Worm (Caenorhabditis elegans) whole organism, L2 larva: ENCODE measurements around the gene T13G4.4.

Experiments
- F13H6.1 ChIP-seq: sonication (generic microtip); optimal IDR thresholded peaks from 2 replicates; lab custom pipeline; 2016; ENCODE audit warnings: missing genetic modification characterization, missing compliant biosample characterization
- R02D3.7 ChIP-seq: fragments of 150-350 bp; optimal IDR thresholded peaks from 2 replicates; lab custom pipeline; 2014; ENCODE audit warnings: missing biosample characterization, missing genetic modification characterization
- Y55F3AM.14 ChIP-seq: fragments of 200-800 bp; sonication (Bioruptor generic); optimal IDR thresholded peaks from 2 replicates; lab custom pipeline; 2018; ENCODE audit warnings: mild to moderate bottlenecking, missing genetic modification characterization, missing compliant biosample characterization
- ZK546.5 ChIP-seq: sonication (generic microtip); optimal IDR thresholded peaks from 2 replicates; lab custom pipeline; 2017; ENCODE audit warnings: missing biosample characterization, missing genetic modification characterization
- aly-2 ChIP-seq: fragments of 150-350 bp; optimal IDR thresholded peaks from 2 replicates; lab custom pipeline; 2014; ENCODE audit warnings: missing biosample characterization, missing genetic modification characterization
- ama-1 ChIP-seq: fragments of 150-350 bp; optimal IDR thresholded peaks from 2 replicates; lab custom pipeline; 2018; ENCODE audit warnings: inconsistent platforms
- blmp-1 ChIP-seq: sonication (generic microtip); optimal IDR thresholded peaks from 2 replicates; lab custom pipeline; 2017; ENCODE audit warnings: missing genetic modification characterization, mild to moderate bottlenecking, missing compliant biosample characterization, antibody characterized with exemption, moderate library complexity; ENCODE audit not compliant: insufficient read depth
- ceh-16 ChIP-seq: fragments of 150-350 bp; optimal IDR thresholded peaks from 2 replicates; lab custom pipeline; 2014; ENCODE audit warnings: missing biosample characterization, missing genetic modification characterization
- ceh-82 ChIP-seq: fragments of 150-350 bp; optimal IDR thresholded peaks from 2 replicates; lab custom pipeline; 2014; ENCODE audit warnings: missing biosample characterization, missing genetic modification characterization
- crh-2 ChIP-seq: sonication (generic microtip); optimal IDR thresholded peaks from 2 replicates; lab custom pipeline; 2017; ENCODE audit warnings: missing biosample characterization, missing genetic modification characterization
- elt-3 ChIP-seq: sonication (generic microtip); optimal IDR thresholded peaks from 2 replicates; lab custom pipeline; 2017; ENCODE audit warnings: missing biosample characterization, missing genetic modification characterization
- fos-1 ChIP-seq: fragments of 150-350 bp; optimal IDR thresholded peaks from 2 replicates; lab custom pipeline; 2014; ENCODE audit warnings: missing biosample characterization, missing genetic modification characterization
- lin-13 ChIP-seq: fragments of 150-350 bp; optimal IDR thresholded peaks from 2 replicates; lab custom pipeline; 2014; ENCODE audit warnings: missing biosample characterization, missing genetic modification reagents, missing genetic modification characterization
- lin-39 ChIP-seq: fragments of 150-350 bp; optimal IDR thresholded peaks from 2 replicates; lab custom pipeline; 2014; ENCODE audit warnings: missing biosample characterization, missing genetic modification reagents, missing genetic modification characterization
- lsy-2 ChIP-seq, 2 experiments: fragments of 150-350 bp in 1 of 2; sonication (generic microtip) in 1 of 2; optimal IDR thresholded peaks; 2 replicates each; lab custom pipeline; 2014 to 2017; ENCODE audit warnings: missing biosample characterization in 2 of 2, missing genetic modification characterization in 2 of 2
- mab-5 ChIP-seq: fragments of 150-350 bp; optimal IDR thresholded peaks from 2 replicates; lab custom pipeline; 2014; ENCODE audit warnings: missing biosample characterization, missing genetic modification characterization
- mbf-1 ChIP-seq: sonication (generic microtip); optimal IDR thresholded peaks from 2 replicates; lab custom pipeline; 2017; ENCODE audit warnings: missing biosample characterization, missing genetic modification characterization
- mdl-1 ChIP-seq, 2 experiments: fragments of 150-350 bp in 1 of 2; sonication (generic microtip) in 1 of 2; optimal IDR thresholded peaks; 2 replicates each; lab custom pipeline; 2017; ENCODE audit warnings: missing biosample characterization in 2 of 2, missing genetic modification characterization in 2 of 2
- nhr-10 ChIP-seq: sonication (generic microtip); optimal IDR thresholded peaks from 2 replicates; lab custom pipeline; 2017; ENCODE audit warnings: missing biosample characterization, missing genetic modification characterization
- nhr-11 ChIP-seq: fragments of 150-350 bp; optimal IDR thresholded peaks from 2 replicates; lab custom pipeline; 2014; ENCODE audit warnings: missing biosample characterization, missing genetic modification characterization
- nhr-129 ChIP-seq: fragments of 150-350 bp; optimal IDR thresholded peaks from 2 replicates; lab custom pipeline; 2014; ENCODE audit warnings: missing biosample characterization, missing genetic modification characterization
- nhr-23 ChIP-seq: fragments of 150-350 bp; optimal IDR thresholded peaks from 2 replicates; lab custom pipeline; 2014; ENCODE audit warnings: missing biosample characterization, missing genetic modification reagents, missing genetic modification characterization
- nhr-25 ChIP-seq: fragments of 150-350 bp; sonication (generic microtip); optimal IDR thresholded peaks from 3 replicates; lab custom pipeline; 2014; ENCODE audit warnings: missing biosample characterization, missing genetic modification characterization
- nhr-6 ChIP-seq: fragments of 150-350 bp; optimal IDR thresholded peaks from 2 replicates; lab custom pipeline; 2014; ENCODE audit warnings: missing biosample characterization, missing genetic modification characterization
- nhr-77 ChIP-seq: fragments of 150-350 bp; optimal IDR thresholded peaks from 2 replicates; lab custom pipeline; 2014; ENCODE audit warnings: missing biosample characterization, missing genetic modification characterization
- peb-1 ChIP-seq: fragments of 150-350 bp; optimal IDR thresholded peaks from 2 replicates; lab custom pipeline; 2014; ENCODE audit warnings: missing biosample characterization, missing genetic modification characterization
- sem-4 ChIP-seq: fragments of 150-350 bp; optimal IDR thresholded peaks from 2 replicates; lab custom pipeline; 2014; ENCODE audit warnings: missing biosample characterization, missing genetic modification reagents, missing genetic modification characterization
- sma-3 ChIP-seq: sonication (generic microtip); optimal IDR thresholded peaks from 2 replicates; lab custom pipeline; 2016; ENCODE audit warnings: missing genetic modification reagents, missing genetic modification characterization, missing compliant biosample characterization
- sma-9 ChIP-seq, 2 experiments: fragments of 150-350 bp in 1 of 2; sonication (generic microtip) in 1 of 2; optimal IDR thresholded peaks; 2 replicates each; lab custom pipeline; 2014 to 2016; ENCODE audit warnings: missing genetic modification characterization in 2 of 2, mild to moderate bottlenecking in 1 of 2, missing biosample characterization in 1 of 2, missing compliant biosample characterization in 1 of 2, missing genetic modification reagents in 1 of 2, moderate library complexity in 1 of 2
- snpc-4 ChIP-seq: fragments of 150-350 bp; optimal IDR thresholded peaks from 2 replicates; lab custom pipeline; 2014; ENCODE audit warnings: missing biosample characterization, missing genetic modification characterization
- unc-39 ChIP-seq: fragments of 150-350 bp; optimal IDR thresholded peaks from 2 replicates; lab custom pipeline; 2014; ENCODE audit warnings: missing biosample characterization, missing genetic modification characterization
- unc-55 ChIP-seq: fragments of 150-350 bp; sonication (generic microtip); optimal IDR thresholded peaks from 3 replicates; lab custom pipeline; 2014; ENCODE audit warnings: missing biosample characterization, missing genetic modification reagents, missing genetic modification characterization
- zag-1 ChIP-seq: fragments of 150-350 bp; optimal IDR thresholded peaks from 2 replicates; lab custom pipeline; 2014; ENCODE audit warnings: missing biosample characterization, missing genetic modification characterization
- ztf-1 ChIP-seq: fragments of 200-800 bp; sonication (Bioruptor generic); conservative IDR thresholded peaks from 2 replicates; pipeline ENCODE4 v1.3.6; 2022; ENCODE audit warnings: missing genetic modification characterization, missing compliant biosample characterization
- ztf-4 ChIP-seq: fragments of 150-350 bp; optimal IDR thresholded peaks from 2 replicates; lab custom pipeline; 2014; ENCODE audit warnings: missing biosample characterization, missing genetic modification characterization

T13G4.4 gene

DNA sequence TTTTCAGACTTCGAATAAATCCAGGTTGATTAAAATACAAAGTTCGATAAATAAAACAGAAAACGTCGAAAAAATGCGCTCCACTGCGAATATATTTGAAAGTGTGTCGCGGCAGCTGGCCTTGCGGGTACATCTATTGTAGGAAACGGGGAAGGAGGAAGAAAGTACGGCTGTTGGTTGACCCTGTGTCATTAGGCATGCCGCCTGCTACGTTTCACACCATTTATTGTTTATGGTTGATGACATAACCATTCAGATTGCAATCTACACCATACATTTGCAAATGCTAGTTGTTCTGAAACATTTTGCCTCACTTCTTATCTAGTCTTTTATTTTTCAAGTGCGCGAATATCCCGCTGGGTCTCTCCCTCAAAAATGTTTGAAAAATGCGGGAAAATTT, at the start of gene T13G4.4:
TSS of gene T13G4.4 (minus strand) at position 97 of the 400 bp plus-strand sequence.
- TF ChIP-seq nhr-25 (tag; lab: Kevin White, UChicago), result peak; percentile 22
- TF ChIP-seq nhr-23 (tag; lab: Kevin White, UChicago), result no peak

DNA sequence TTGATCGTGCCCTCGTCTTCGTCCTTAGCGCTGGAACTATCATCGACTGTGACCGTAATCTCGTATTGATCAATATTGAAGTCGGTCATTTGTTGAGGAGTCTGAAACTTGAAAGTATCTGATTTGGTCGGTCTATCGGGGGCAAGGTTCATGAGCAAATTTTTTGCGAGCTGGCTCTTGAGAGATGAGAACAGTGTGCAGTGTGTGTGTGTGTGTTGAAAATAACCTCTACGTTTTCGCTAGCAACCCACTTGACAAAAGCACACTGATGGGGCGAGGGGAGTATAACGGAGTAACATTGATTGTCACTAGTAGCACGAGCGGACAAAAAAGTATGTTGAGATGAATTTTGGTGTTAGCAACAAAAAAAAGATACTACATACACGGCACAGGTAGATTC, 47.3 kb upstream of the T13G4.4 start, which contains the start of gene C25G6.3:
TSS of gene C25G6.3 (minus strand) at position 101 of the 400 bp plus-strand sequence.
- TF ChIP-seq sma-9 (GFP tag; optimal IDR thresholded peaks at IDR 0.05; lab: Kevin White, UChicago), result no peak
- TF ChIP-seq sma-9 (tag; optimal IDR thresholded peaks at IDR 0.05; lab: Kevin White, UChicago), result no peak
- TF ChIP-seq F13H6.1 (tag; lab: Kevin White, UChicago), result no peak
- TF ChIP-seq mab-5 (tag; lab: Kevin White, UChicago), result no peak
- TF ChIP-seq peb-1 (tag; lab: Kevin White, UChicago), result no peak
- no peak for TF ChIP-seq lin-39 (tag; lab: Kevin White, UChicago)
- TF ChIP-seq ama-1 (lab: Kevin White, UChicago), result no peak
- TF ChIP-seq ZK546.5, result no peak
- no peak for TF ChIP-seq zag-1 (tag; lab: Kevin White, UChicago)
- no peak for TF ChIP-seq fos-1
- TF ChIP-seq elt-3 (tag; lab: Kevin White, UChicago), result no peak
- no peak for TF ChIP-seq nhr-10
- no peak for TF ChIP-seq crh-2 (tag; lab: Kevin White, UChicago)
- no peak for TF ChIP-seq ztf-4 (tag; lab: Kevin White, UChicago)
- no peak for TF ChIP-seq snpc-4
- no peak for TF ChIP-seq mdl-1 (tag; optimal IDR thresholded peaks at IDR 0.05; lab: Kevin White, UChicago)
- TF ChIP-seq aly-2, result no peak
- TF ChIP-seq, all 48 proteins: peak for 0

DNA sequence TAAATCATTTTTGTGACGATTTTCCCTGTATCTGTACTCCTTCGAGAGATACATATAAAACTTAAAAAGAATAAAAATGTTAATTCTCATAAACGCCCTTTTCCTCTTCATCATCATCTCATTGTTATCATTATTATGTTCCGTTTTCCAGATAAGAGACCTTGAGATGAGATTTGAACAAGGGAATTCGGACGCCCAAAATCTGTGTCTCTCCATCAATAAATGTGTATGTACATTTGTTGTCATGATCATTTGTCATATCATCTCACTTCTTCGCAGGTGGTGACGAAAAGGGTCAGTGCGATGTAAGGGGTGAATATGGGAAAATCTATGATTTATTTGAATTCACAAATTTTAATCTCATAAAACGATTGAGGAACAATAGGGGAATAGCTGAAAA, 40.6 kb upstream of the T13G4.4 start:
- TF ChIP-seq ztf-4 (tag; lab: Kevin White, UChicago), result no peak
- no peak for TF ChIP-seq ceh-82
- no peak for TF ChIP-seq nhr-11 (tag; lab: Kevin White, UChicago)
- TF ChIP-seq F13H6.1 (tag; lab: Kevin White, UChicago), result no peak
- no peak for TF ChIP-seq nhr-77
- no peak for TF ChIP-seq lsy-2 (tag; optimal IDR thresholded peaks at IDR 0.05; lab: Kevin White, UChicago)
- no peak for TF ChIP-seq aly-2
- TF ChIP-seq lin-13 (GFP tag; lab: Kevin White, UChicago), result no peak
- TF ChIP-seq unc-55 (GFP tag; lab: Kevin White, UChicago), result no peak
- TF ChIP-seq nhr-129 (tag; lab: Kevin White, UChicago), result no peak
- TF ChIP-seq sma-3 (GFP tag; lab: Kevin White, UChicago), result no peak
- TF ChIP-seq mab-5 (tag; lab: Kevin White, UChicago), result no peak
- TF ChIP-seq R02D3.7 (tag; lab: Kevin White, UChicago), result no peak
- TF ChIP-seq ZK546.5, result no peak
- no peak for TF ChIP-seq Y55F3AM.14 (GFP tag; lab: Kevin White, UChicago)
- no peak for TF ChIP-seq unc-39 (tag; lab: Kevin White, UChicago)
- no peak for TF ChIP-seq sem-4

DNA sequence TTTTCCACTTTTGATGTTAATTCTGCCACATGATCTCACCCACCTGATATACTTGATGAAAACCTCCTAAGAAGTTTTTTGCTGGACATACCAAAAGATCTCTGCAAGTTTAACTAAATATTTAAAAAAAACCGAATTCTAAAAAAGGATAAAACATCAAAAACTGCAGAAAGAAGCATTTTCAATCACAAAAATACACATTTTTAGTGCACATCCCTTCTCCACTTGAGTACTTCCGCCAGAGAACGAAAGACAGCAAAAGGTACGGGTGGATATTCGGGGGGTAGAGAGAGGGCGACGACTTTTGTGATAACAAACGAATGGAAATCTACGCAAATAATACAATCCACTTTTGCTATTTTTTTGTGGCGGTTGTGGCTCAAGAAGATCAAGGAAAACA, 39.2 kb upstream of the T13G4.4 start, which contains the start of gene C46H3.2:
TSS of gene C46H3.2 (minus strand) at position 101 of the 400 bp plus-strand sequence.
- TF ChIP-seq nhr-77 (no peak), lin-39 (tag; lab: Kevin White, UChicago) (no peak), lin-13 (GFP tag; lab: Kevin White, UChicago) (no peak), elt-3 (tag; lab: Kevin White, UChicago) (no peak), peb-1 (tag; lab: Kevin White, UChicago) (no peak), ztf-1 (GFP tag; lab: Robert Waterston, UW) (no peak), mdl-1 (tag; optimal IDR thresholded peaks at IDR 0.05; lab: Kevin White, UChicago) (no peak), ZK546.5 (no peak), nhr-6 (tag; lab: Kevin White, UChicago) (no peak), sma-3 (GFP tag; lab: Kevin White, UChicago) (no peak), ama-1 (lab: Kevin White, UChicago) (no peak), Y55F3AM.14 (GFP tag; lab: Kevin White, UChicago) (no peak), mbf-1 (tag; lab: Kevin White, UChicago) (no peak), blmp-1 (tag; lab: Kevin White, UChicago) (no peak), snpc-4 (no peak), nhr-25 (tag; lab: Kevin White, UChicago) (no peak), nhr-129 (tag; lab: Kevin White, UChicago) (no peak), nhr-10 (no peak), ceh-16 (tag; lab: Kevin White, UChicago) (no peak), nhr-11 (tag; lab: Kevin White, UChicago) (no peak)
